Worm (Caenorhabditis elegans) whole organism, L3 larva: ENCODE measurements around the gene nspd-2.
"Not testable (repeated sequence)": the region's sequence is repeated elsewhere in the genome, so short reads cannot be mapped to it uniquely, and the experiment has no call there.

Source experiments
- R02D3.7 ChIP-seq: fragments of 150-350 bp; optimal IDR thresholded peaks from 2 replicates; lab custom pipeline; 2014; ENCODE audit warnings: missing biosample characterization, missing genetic modification characterization
- ZK546.5 ChIP-seq: sonication (generic microtip); optimal IDR thresholded peaks from 2 replicates; lab custom pipeline; 2017; ENCODE audit warnings: missing biosample characterization, missing genetic modification characterization
- aly-2 ChIP-seq: fragments of 150-350 bp; optimal IDR thresholded peaks from 2 replicates; lab custom pipeline; 2014; ENCODE audit warnings: missing biosample characterization, missing genetic modification characterization
- ama-1 ChIP-seq: fragments of 150-350 bp; optimal IDR thresholded peaks from 2 replicates; lab custom pipeline; 2018
- ceh-82 ChIP-seq: fragments of 150-350 bp; optimal IDR thresholded peaks from 2 replicates; lab custom pipeline; 2014; ENCODE audit warnings: missing biosample characterization, missing genetic modification characterization
- ceh-9 ChIP-seq: sonication (generic microtip); optimal IDR thresholded peaks from 2 replicates; lab custom pipeline; 2018; ENCODE audit warnings: missing biosample characterization, missing genetic modification characterization
- daf-12 ChIP-seq: fragments of 150-350 bp; optimal IDR thresholded peaks from 2 replicates; lab custom pipeline; 2014; ENCODE audit warnings: missing biosample characterization, missing genetic modification reagents, missing genetic modification characterization
- egl-27 ChIP-seq: sonication (generic microtip); optimal IDR thresholded peaks from 4 replicates; lab custom pipeline; 2017; ENCODE audit warnings: missing biosample characterization, missing genetic modification reagents, missing genetic modification characterization
- egl-5 ChIP-seq: fragments of 150-350 bp; optimal IDR thresholded peaks from 2 replicates; lab custom pipeline; 2017; ENCODE audit warnings: missing biosample characterization, missing genetic modification reagents, missing genetic modification characterization, inconsistent platforms
- elt-1 ChIP-seq: fragments of 150-350 bp; optimal IDR thresholded peaks from 2 replicates; lab custom pipeline; 2014; ENCODE audit warnings: missing biosample characterization, missing genetic modification characterization
- elt-2 ChIP-seq: sonication (generic microtip); optimal IDR thresholded peaks from 2 replicates; lab custom pipeline; 2016; ENCODE audit warnings: missing genetic modification reagents, mild to moderate bottlenecking, missing genetic modification characterization, missing compliant biosample characterization
- fkh-2 ChIP-seq: fragments of 150-350 bp; optimal IDR thresholded peaks from 2 replicates; lab custom pipeline; 2014; ENCODE audit warnings: missing biosample characterization, missing genetic modification reagents, missing genetic modification characterization
- fos-1 ChIP-seq: fragments of 150-350 bp; optimal IDR thresholded peaks from 2 replicates; lab custom pipeline; 2014; ENCODE audit warnings: missing biosample characterization, missing genetic modification characterization
- hmg-11 ChIP-seq: sonication (generic microtip); optimal IDR thresholded peaks from 2 replicates; lab custom pipeline; 2016; ENCODE audit warnings: missing genetic modification characterization, missing compliant biosample characterization
- lin-15B ChIP-seq: fragments of 150-350 bp; optimal IDR thresholded peaks from 2 replicates; lab custom pipeline; 2014; ENCODE audit warnings: missing biosample characterization, missing genetic modification characterization
- lin-39 ChIP-seq: fragments of 150-350 bp; optimal IDR thresholded peaks from 2 replicates; lab custom pipeline; 2018; ENCODE audit warnings: missing biosample characterization, missing genetic modification reagents, missing genetic modification characterization
- lsy-12 ChIP-seq: sonication (generic microtip); optimal IDR thresholded peaks from 2 replicates; lab custom pipeline; 2016; ENCODE audit warnings: mild to moderate bottlenecking, missing genetic modification characterization, missing compliant biosample characterization
- mdl-1 ChIP-seq: fragments of 150-350 bp; optimal IDR thresholded peaks from 2 replicates; lab custom pipeline; 2014; ENCODE audit warnings: missing biosample characterization, missing genetic modification characterization
- mml-1 ChIP-seq: fragments of 150-350 bp; sonication (generic microtip); optimal IDR thresholded peaks from 3 replicates; lab custom pipeline; 2014; ENCODE audit warnings: missing biosample characterization, missing genetic modification characterization
- nfya-1 ChIP-seq: sonication (generic microtip); optimal IDR thresholded peaks from 2 replicates; lab custom pipeline; 2017; ENCODE audit warnings: missing genetic modification characterization, mild to moderate bottlenecking, missing compliant biosample characterization, antibody characterized with exemption, moderate library complexity; ENCODE audit not compliant: insufficient read depth
- nhr-11 ChIP-seq: fragments of 150-350 bp; optimal IDR thresholded peaks from 2 replicates; lab custom pipeline; 2014; ENCODE audit warnings: missing biosample characterization, missing genetic modification characterization
- nhr-12 ChIP-seq: fragments of 150-350 bp; optimal IDR thresholded peaks from 2 replicates; lab custom pipeline; 2014; ENCODE audit warnings: missing biosample characterization, missing genetic modification characterization
- nhr-23 ChIP-seq: fragments of 150-350 bp; optimal IDR thresholded peaks from 2 replicates; lab custom pipeline; 2014; ENCODE audit warnings: missing biosample characterization, missing genetic modification reagents, missing genetic modification characterization
- nhr-25 ChIP-seq: sonication (generic microtip); optimal IDR thresholded peaks from 2 replicates; lab custom pipeline; 2017; ENCODE audit warnings: missing biosample characterization, missing genetic modification characterization
- nhr-67 ChIP-seq: fragments of 150-350 bp; optimal IDR thresholded peaks from 2 replicates; lab custom pipeline; 2014; ENCODE audit warnings: missing biosample characterization, missing genetic modification characterization
- pha-4 ChIP-seq: fragments of 150-350 bp; optimal IDR thresholded peaks from 2 replicates; lab custom pipeline; 2014; ENCODE audit warnings: missing biosample characterization, missing genetic modification reagents, missing genetic modification characterization
- pqm-1 ChIP-seq: fragments of 150-350 bp; optimal IDR thresholded peaks from 2 replicates; lab custom pipeline; 2017; ENCODE audit warnings: missing biosample characterization, missing genetic modification characterization, inconsistent platforms
- sea-2 ChIP-seq: fragments of 150-350 bp; sonication (generic microtip); optimal IDR thresholded peaks from 4 replicates; lab custom pipeline; 2014; ENCODE audit warnings: missing biosample characterization, missing genetic modification reagents, missing genetic modification characterization
- skn-1 ChIP-seq: fragments of 150-350 bp; optimal IDR thresholded peaks from 2 replicates; lab custom pipeline; 2014; ENCODE audit warnings: missing biosample characterization, missing genetic modification characterization
- snpc-4 ChIP-seq: fragments of 150-350 bp; optimal IDR thresholded peaks from 2 replicates; lab custom pipeline; 2014; ENCODE audit warnings: missing biosample characterization, missing genetic modification characterization
- tbx-2 ChIP-seq: sonication (generic microtip); optimal IDR thresholded peaks from 2 replicates; lab custom pipeline; 2016; ENCODE audit warnings: mild to moderate bottlenecking, missing genetic modification characterization, missing compliant biosample characterization
- unc-39 ChIP-seq: sonication (generic microtip); optimal IDR thresholded peaks from 4 replicates; lab custom pipeline; 2017; ENCODE audit warnings: missing biosample characterization, missing genetic modification characterization
- ztf-11 ChIP-seq: fragments of 150-350 bp; optimal IDR thresholded peaks from 2 replicates; lab custom pipeline; 2014; ENCODE audit warnings: missing biosample characterization, missing genetic modification characterization
- ztf-4 ChIP-seq: fragments of 150-350 bp; optimal IDR thresholded peaks from 2 replicates; lab custom pipeline; 2014; ENCODE audit warnings: missing biosample characterization, missing genetic modification characterization

Gene nspd-2

DNA sequence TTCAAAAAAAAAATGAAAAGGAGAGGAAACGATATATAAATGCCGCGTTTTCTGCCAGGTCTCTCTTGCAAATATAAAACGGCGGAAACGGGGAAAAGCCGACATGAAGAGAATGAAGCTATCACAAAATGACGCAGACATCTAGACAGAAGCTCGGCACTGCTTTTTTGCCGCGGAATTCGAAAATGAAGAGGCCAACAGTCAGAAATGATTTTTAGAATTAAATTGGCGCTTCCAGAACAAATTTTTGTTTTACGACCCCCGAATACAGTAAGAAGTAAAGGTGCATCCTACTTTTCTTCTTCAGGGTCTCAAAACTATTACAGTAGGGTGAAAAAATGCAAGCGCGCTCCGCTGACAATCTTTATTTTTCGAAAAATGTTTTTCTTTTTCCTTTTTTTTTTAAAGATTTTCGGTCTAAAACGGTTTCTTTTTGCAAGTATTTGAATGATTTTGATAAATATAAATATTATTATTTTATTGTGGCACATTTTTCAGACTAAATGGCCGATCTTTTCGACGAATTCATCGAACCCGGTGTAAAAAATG, 18.6 kb upstream of the nspd-2 start, which contains the start of gene mtr-4:
Gene mtr-4, plus strand, starts transcription at position 499 of the 549 bp plus-strand sequence.
- no peak for TF ChIP-seq nfya-1 (tag; lab: Kevin White, UChicago)
- TF ChIP-seq nhr-12, result no peak
- no peak for TF ChIP-seq nhr-25 (tag; lab: Kevin White, UChicago)
- no peak for TF ChIP-seq ztf-11
- no peak for TF ChIP-seq lin-39 (tag; lab: Kevin White, UChicago)
- TF ChIP-seq skn-1 (tag; lab: Kevin White, UChicago), result peak; percentile 24
- TF ChIP-seq elt-1 (tag; lab: Kevin White, UChicago), result no peak
- TF ChIP-seq nhr-11 (tag; lab: Kevin White, UChicago), result no peak
- no peak for TF ChIP-seq hmg-11 (tag; lab: Kevin White, UChicago)
- TF ChIP-seq fkh-2 (tag; lab: Kevin White, UChicago), result no peak
- no peak for TF ChIP-seq R02D3.7 (tag; lab: Kevin White, UChicago)
- TF ChIP-seq egl-5 (tag; lab: Kevin White, UChicago), result peak; percentile 27
- TF ChIP-seq daf-12 (tag; lab: Kevin White, UChicago), result no peak
- peak; percentile 62 for TF ChIP-seq lin-15B (tag; lab: Kevin White, UChicago)
- no peak for TF ChIP-seq mdl-1 (tag; lab: Kevin White, UChicago)
- peak; percentile 85 for TF ChIP-seq elt-2 (tag; lab: Kevin White, UChicago)
- no peak for TF ChIP-seq ceh-9
- TF ChIP-seq ama-1 (lab: Kevin White, UChicago), result no peak

DNA sequence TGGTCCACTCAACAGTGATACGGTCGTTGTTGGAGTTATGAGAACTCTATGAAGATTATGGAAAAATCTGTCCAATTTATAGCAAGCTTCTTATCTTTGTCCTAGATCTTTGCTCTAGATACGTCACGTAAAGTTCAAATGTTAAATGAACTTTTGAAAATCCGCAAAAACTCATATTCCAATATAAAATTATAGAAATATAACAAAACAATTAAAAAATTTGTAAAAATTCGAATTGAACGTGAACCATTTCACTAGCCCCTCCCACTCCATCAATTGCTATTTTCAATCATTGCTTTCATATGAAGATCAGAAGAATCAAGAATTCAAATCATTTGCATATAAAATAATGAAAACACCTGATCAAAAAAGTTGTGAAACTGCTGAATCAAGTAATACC, 11.3 kb upstream of the nspd-2 start, which contains the start of gene kin-21:
Gene kin-21, plus strand, starts transcription at position 301 of the 400 bp plus-strand sequence.
- TF ChIP-seq mml-1 (tag; lab: Kevin White, UChicago), result no peak
- no peak for TF ChIP-seq R02D3.7 (tag; lab: Kevin White, UChicago)
- TF ChIP-seq nhr-67, result no peak
- no peak for TF ChIP-seq fkh-2 (tag; lab: Kevin White, UChicago)
- TF ChIP-seq sea-2 (GFP tag; lab: Kevin White, UChicago), result no peak
- TF ChIP-seq ztf-4 (tag; lab: Kevin White, UChicago), result no peak
- no peak for TF ChIP-seq egl-5 (tag; lab: Kevin White, UChicago)
- TF ChIP-seq, all 47 proteins: peak for 0

DNA sequence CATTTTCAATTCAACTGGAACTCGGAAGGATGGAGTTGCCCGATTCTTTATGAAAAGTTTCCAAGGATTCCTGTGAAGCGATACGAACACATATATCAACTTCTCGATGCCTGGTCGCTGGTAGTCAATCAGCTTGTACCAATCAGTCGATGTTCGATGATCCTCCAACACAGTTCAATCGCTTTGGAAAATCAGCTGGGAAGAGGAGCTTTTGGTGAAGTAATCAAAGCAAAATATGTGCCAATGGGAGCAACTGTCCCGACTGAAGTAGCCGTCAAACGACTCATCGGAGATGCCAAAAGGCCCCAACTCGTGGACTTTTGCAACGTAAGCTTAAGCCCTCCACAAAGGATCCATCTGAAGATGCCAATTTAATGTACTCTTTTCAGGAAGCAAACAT, 10.5 kb upstream of the nspd-2 start:
- TF ChIP-seq ztf-11 (no peak), unc-39 (no peak), fkh-2 (tag; lab: Kevin White, UChicago) (no peak), ama-1 (lab: Kevin White, UChicago) (no peak), tbx-2 (tag; lab: Kevin White, UChicago) (no peak), ceh-82 (no peak), ZK546.5 (tag; lab: Kevin White, UChicago) (no peak), aly-2 (tag; lab: Kevin White, UChicago) (no peak)

DNA sequence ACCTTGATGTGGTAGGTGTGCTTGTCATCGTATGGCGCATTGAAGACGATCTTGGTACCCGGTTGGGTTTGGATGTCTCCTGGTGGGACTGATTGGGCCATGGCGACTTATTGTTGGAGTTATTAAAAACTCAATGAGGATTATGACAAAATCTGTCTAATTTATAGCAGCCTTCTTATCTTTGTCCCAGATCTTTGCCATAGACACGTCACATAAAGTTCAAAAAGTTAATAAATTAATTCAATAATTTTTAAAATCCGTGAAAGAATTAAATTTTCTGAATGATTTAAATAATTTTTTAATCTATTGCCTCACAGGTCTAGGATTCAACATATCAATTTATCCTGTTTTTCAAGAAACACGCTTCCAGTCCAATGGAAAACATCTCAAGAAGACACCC, 7.5 kb upstream of the nspd-2 start, which contains the start of gene msp-81:
Gene msp-81, minus strand, starts transcription at position 101 of the 400 bp plus-strand sequence.
- TF ChIP-seq nhr-23 (tag; lab: Kevin White, UChicago), result no peak
- TF ChIP-seq fkh-2 (tag; lab: Kevin White, UChicago), result no peak
- no peak for TF ChIP-seq ZK546.5 (tag; lab: Kevin White, UChicago)
- no peak for TF ChIP-seq egl-27
- TF ChIP-seq nhr-67, result no peak
- TF ChIP-seq lsy-12 (tag; lab: Kevin White, UChicago), result no peak
- no peak for TF ChIP-seq mml-1 (tag; lab: Kevin White, UChicago)
- no peak for TF ChIP-seq pha-4
- TF ChIP-seq fos-1 (tag; lab: Kevin White, UChicago), result no peak

DNA sequence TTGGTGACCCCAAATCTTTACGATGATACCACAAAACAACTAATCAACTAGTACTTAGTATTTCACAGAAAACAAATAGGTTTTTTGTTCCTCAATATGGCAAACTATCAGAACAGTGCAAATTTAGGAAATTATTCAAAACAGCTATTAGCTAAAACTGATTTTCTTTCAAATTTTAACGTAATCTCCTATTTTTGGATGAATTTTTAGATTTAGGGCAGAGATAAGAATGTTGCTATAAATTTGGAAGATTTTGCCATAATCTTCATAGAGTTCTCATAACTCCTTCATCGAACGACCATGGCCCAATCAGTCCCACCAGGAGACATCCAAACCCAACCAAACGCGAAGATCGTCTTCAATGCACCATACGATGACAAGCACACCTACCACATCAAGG, 6.5 kb upstream of the nspd-2 start, which contains the start of gene msp-10:
Gene msp-10, plus strand, starts transcription at position 301 of the 400 bp plus-strand sequence.
- not testable (repeated sequence) for TF ChIP-seq snpc-4 (tag; lab: Kevin White, UChicago); pha-4; pqm-1 (tag; lab: Kevin White, UChicago)
